Fruit fly (Drosophila melanogaster) whole organism, prepupa: ENCODE measurements around the gene Rab9.
A peak's percentile ranks its signal among the peaks of the same experiment; 100 is the strongest.

Source experiments
- CG10631 ChIP-seq: fragments of 200-800 bp; sonication (Bioruptor generic); optimal IDR thresholded peaks from 2 replicates; lab custom pipeline; 2016; ENCODE audit warnings: missing biosample characterization, missing genetic modification characterization
- CG10669 ChIP-seq: fragments of 200-800 bp; sonication (Bioruptor generic); optimal IDR thresholded peaks from 3 replicates; lab custom pipeline; 2018; ENCODE audit warnings: missing biosample characterization, mild to moderate bottlenecking, missing genetic modification characterization, moderate library complexity
- CG11294 ChIP-seq: fragments of 200-800 bp; sonication (Bioruptor generic); IDR thresholded peaks from 2 replicates; pipeline ENCODE4 v1.3.6; 2022; ENCODE audit warnings: missing biosample characterization, missing genetic modification characterization
- CG11902 ChIP-seq: fragments of 200-800 bp; sonication (Bioruptor generic); optimal IDR thresholded peaks from 3 replicates; lab custom pipeline; 2016; ENCODE audit warnings: missing biosample characterization, missing genetic modification characterization
- CG15336 ChIP-seq: fragments of 200-800 bp; sonication (Bioruptor generic); IDR thresholded peaks from 2 replicates; pipeline ENCODE4 v1.3.6; 2022; ENCODE audit warnings: missing biosample characterization, missing genetic modification characterization
- CG16779 ChIP-seq: fragments of 200-800 bp; sonication (Bioruptor generic); optimal IDR thresholded peaks from 3 replicates; lab custom pipeline; 2017; ENCODE audit warnings: missing biosample characterization, mild to moderate bottlenecking, missing genetic modification characterization
- CG3032 ChIP-seq: fragments of 200-800 bp; optimal IDR thresholded peaks from 2 replicates; lab custom pipeline; 2019; ENCODE audit warnings: missing biosample characterization, mild to moderate bottlenecking, missing genetic modification characterization, moderate library complexity
- CG31627 ChIP-seq: fragments of 200-800 bp; sonication (Bioruptor generic); optimal IDR thresholded peaks from 3 replicates; lab custom pipeline; 2016; ENCODE audit warnings: missing biosample characterization, missing genetic modification characterization
- CG32006 ChIP-seq: fragments of 200-800 bp; sonication (Bioruptor generic); optimal IDR thresholded peaks from 3 replicates; lab custom pipeline; 2017; ENCODE audit warnings: missing biosample characterization, mild to moderate bottlenecking, missing genetic modification characterization
- CG34406 ChIP-seq: fragments of 200-800 bp; sonication (Bioruptor generic); optimal IDR thresholded peaks from 3 replicates; lab custom pipeline; 2016; ENCODE audit warnings: missing biosample characterization, missing genetic modification characterization
- CG4318 ChIP-seq: fragments of 200-800 bp; sonication (Bioruptor generic); optimal IDR thresholded peaks from 3 replicates; lab custom pipeline; 2017; ENCODE audit warnings: missing biosample characterization, mild to moderate bottlenecking, missing genetic modification characterization
- CG6163 ChIP-seq: fragments of 200-800 bp; sonication (Bioruptor generic); IDR thresholded peaks from 3 replicates; pipeline ENCODE4 v1.3.6; 2022; ENCODE audit warnings: missing biosample characterization, missing genetic modification characterization
- CG6808 ChIP-seq: fragments of 200-800 bp; sonication (Bioruptor generic); optimal IDR thresholded peaks from 3 replicates; lab custom pipeline; 2017; ENCODE audit warnings: missing biosample characterization, missing genetic modification characterization, mild to moderate bottlenecking, moderate library complexity, missing genetic modification reagents
- CG6854 ChIP-seq: fragments of 200-800 bp; sonication (Bioruptor generic); optimal IDR thresholded peaks from 2 replicates; lab custom pipeline; 2017; ENCODE audit warnings: missing biosample characterization, mild to moderate bottlenecking, missing genetic modification characterization
- CG7368 ChIP-seq: fragments of 200-800 bp; sonication (Bioruptor generic); optimal IDR thresholded peaks from 3 replicates; lab custom pipeline; 2016; ENCODE audit warnings: missing biosample characterization, missing genetic modification characterization
- CG8319 ChIP-seq: fragments of 200-800 bp; sonication (Bioruptor generic); optimal IDR thresholded peaks from 3 replicates; lab custom pipeline; 2016; ENCODE audit warnings: missing biosample characterization, missing genetic modification characterization
- CG8632 ChIP-seq: fragments of 200-800 bp; sonication (Bioruptor generic); optimal IDR thresholded peaks from 3 replicates; lab custom pipeline; 2016; ENCODE audit warnings: missing biosample characterization, missing genetic modification characterization
- Eip75B ChIP-seq: fragments of 200-800 bp; sonication (Bioruptor generic); optimal IDR thresholded peaks from 3 replicates; lab custom pipeline; 2016; ENCODE audit warnings: missing biosample characterization, missing genetic modification characterization
- Eip93F ChIP-seq: fragments of 200-800 bp; sonication (Bioruptor generic); optimal IDR thresholded peaks from 2 replicates; lab custom pipeline; 2016; ENCODE audit warnings: missing biosample characterization, mild to moderate bottlenecking, missing genetic modification characterization
- Ets21C ChIP-seq: fragments of 200-800 bp; sonication (Bioruptor generic); optimal IDR thresholded peaks from 3 replicates; lab custom pipeline; 2016; ENCODE audit warnings: missing biosample characterization, missing genetic modification characterization
- Ets96B ChIP-seq: fragments of 200-800 bp; optimal IDR thresholded peaks from 2 replicates; lab custom pipeline; 2019; ENCODE audit warnings: missing biosample characterization, mild to moderate bottlenecking, missing genetic modification characterization, moderate library complexity
- Gug ChIP-seq: fragments of 200-800 bp; sonication (Bioruptor generic); IDR thresholded peaks from 2 replicates; pipeline ENCODE4 v1.3.6; 2022; ENCODE audit warnings: missing biosample characterization, missing genetic modification characterization
- Hr38 ChIP-seq: sonication (Bioruptor generic); optimal IDR thresholded peaks from 2 replicates; lab custom pipeline; 2016; ENCODE audit warnings: missing biosample characterization, missing genetic modification characterization
- Hr39 ChIP-seq: fragments of 200-800 bp; sonication (Bioruptor generic); optimal IDR thresholded peaks from 2 replicates; lab custom pipeline; 2016; ENCODE audit warnings: missing biosample characterization, missing genetic modification characterization
- Met ChIP-seq: fragments of 200-800 bp; sonication (Bioruptor generic); optimal IDR thresholded peaks from 3 replicates; lab custom pipeline; 2016; ENCODE audit warnings: missing biosample characterization, missing genetic modification characterization
- OdsH ChIP-seq: fragments of 200-800 bp; sonication (Bioruptor generic); optimal IDR thresholded peaks from 3 replicates; lab custom pipeline; 2016; ENCODE audit warnings: missing biosample characterization, missing genetic modification characterization
- Sox102F ChIP-seq: fragments of 200-800 bp; sonication (Bioruptor generic); optimal IDR thresholded peaks from 2 replicates; lab custom pipeline; 2016; ENCODE audit warnings: missing biosample characterization, mild to moderate bottlenecking, missing genetic modification characterization
- Sox15 ChIP-seq: fragments of 200-800 bp; sonication (Bioruptor generic); optimal IDR thresholded peaks from 3 replicates; lab custom pipeline; 2016; ENCODE audit warnings: missing biosample characterization, missing genetic modification characterization
- achi ChIP-seq: fragments of 200-800 bp; sonication (Bioruptor generic); optimal IDR thresholded peaks from 3 replicates; lab custom pipeline; 2016; ENCODE audit warnings: missing biosample characterization, missing genetic modification characterization
- acj6 ChIP-seq: fragments of 200-800 bp; sonication (Bioruptor generic); optimal IDR thresholded peaks from 3 replicates; lab custom pipeline; 2016; ENCODE audit warnings: missing biosample characterization, missing genetic modification characterization
- cyc ChIP-seq: fragments of 200-800 bp; sonication (Bioruptor generic); optimal IDR thresholded peaks from 3 replicates; lab custom pipeline; 2016; ENCODE audit warnings: missing biosample characterization, missing genetic modification characterization
- dsx ChIP-seq: fragments of 200-800 bp; optimal IDR thresholded peaks from 3 replicates; lab custom pipeline; 2019; ENCODE audit warnings: missing biosample characterization, mild to moderate bottlenecking, missing genetic modification characterization, moderate library complexity; ENCODE audit not compliant: poor library complexity, severe bottlenecking
- eg ChIP-seq: fragments of 200-800 bp; sonication (Bioruptor generic); IDR thresholded peaks from 3 replicates; pipeline ENCODE4 v1.3.6; 2022; ENCODE audit warnings: missing biosample characterization, missing genetic modification characterization
- esn ChIP-seq: fragments of 200-800 bp; sonication (Bioruptor generic); optimal IDR thresholded peaks from 2 replicates; lab custom pipeline; 2016; ENCODE audit warnings: missing biosample characterization, mild to moderate bottlenecking, missing genetic modification characterization, moderate library complexity
- fd59A ChIP-seq: fragments of 200-800 bp; sonication (Bioruptor generic); optimal IDR thresholded peaks from 2 replicates; lab custom pipeline; 2017; ENCODE audit warnings: missing biosample characterization, mild to moderate bottlenecking, missing genetic modification characterization, missing genetic modification reagents
- fd85E ChIP-seq: fragments of 200-800 bp; sonication (Bioruptor generic); optimal IDR thresholded peaks from 3 replicates; lab custom pipeline; 2016; ENCODE audit warnings: missing biosample characterization, missing genetic modification characterization
- fkh ChIP-seq: fragments of 200-800 bp; sonication (Bioruptor generic); optimal IDR thresholded peaks from 3 replicates; lab custom pipeline; 2017; ENCODE audit warnings: missing biosample characterization, mild to moderate bottlenecking, missing genetic modification characterization, moderate library complexity
- net ChIP-seq: fragments of 200-800 bp; sonication (Bioruptor generic); optimal IDR thresholded peaks from 3 replicates; lab custom pipeline; 2016; ENCODE audit warnings: missing biosample characterization, missing genetic modification characterization
- pdm3 ChIP-seq: fragments of 200-800 bp; sonication (Bioruptor generic); optimal IDR thresholded peaks from 3 replicates; lab custom pipeline; 2016; ENCODE audit warnings: missing biosample characterization, missing genetic modification characterization
- salr ChIP-seq, 2 experiments: fragments of 200-800 bp; sonication (Bioruptor generic); optimal IDR thresholded peaks; 3 replicates each; lab custom pipeline; 2016 to 2018; ENCODE audit warnings: missing biosample characterization in 2 of 2, missing genetic modification characterization in 2 of 2, mild to moderate bottlenecking in 1 of 2
- ss ChIP-seq, 2 experiments: fragments of 200-800 bp; sonication (Bioruptor generic); optimal IDR thresholded peaks; 2 replicates in 1 of 2; 3 replicates in 1 of 2; lab custom pipeline; 2017 to 2018; ENCODE audit warnings: mild to moderate bottlenecking in 2 of 2, missing biosample characterization in 2 of 2, missing genetic modification characterization in 2 of 2, moderate library complexity in 1 of 2
- svp ChIP-seq: fragments of 200-800 bp; sonication (Bioruptor generic); peaks from one replicate; lab custom pipeline; 2016; ENCODE audit warnings: missing biosample characterization, missing genetic modification characterization
- topi ChIP-seq: fragments of 200-800 bp; sonication (Bioruptor generic); optimal IDR thresholded peaks from 3 replicates; lab custom pipeline; 2016; ENCODE audit warnings: missing biosample characterization, missing genetic modification characterization
- vri ChIP-seq: fragments of 200-800 bp; sonication (Bioruptor generic); optimal IDR thresholded peaks from 3 replicates; lab custom pipeline; 2016; ENCODE audit warnings: missing biosample characterization, mild to moderate bottlenecking, missing genetic modification characterization

The Rab9 gene

DNA sequence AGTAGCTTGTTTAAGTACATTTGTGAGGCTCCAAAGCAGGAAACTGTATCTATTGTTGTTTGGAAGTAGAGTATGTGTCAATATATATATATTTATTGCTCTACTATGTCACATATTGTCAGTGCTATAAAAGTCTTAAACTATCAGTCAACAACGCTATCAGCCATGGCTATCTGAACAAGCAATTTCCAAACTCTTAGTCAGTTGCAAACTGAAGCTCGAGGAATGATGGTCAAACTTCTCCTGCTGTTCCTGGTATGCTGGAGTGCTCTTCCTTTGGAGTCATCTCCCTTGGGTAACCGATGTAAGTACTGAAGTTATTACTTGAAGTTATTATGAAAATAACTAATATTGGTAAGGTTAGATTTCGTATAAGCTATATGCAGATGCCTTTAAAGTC lies 13.5 kb upstream of the Rab9 start, which contains the start of gene lectin-37Db:
Gene lectin-37Db (plus strand): TSS at position 204 of the 400 bp plus-strand sequence.
- TF ChIP-seq Met = no peak
- no peak for TF ChIP-seq fd59A (GFP tag; lab: Kevin White, UChicago)
- no peak for TF ChIP-seq CG31627 (GFP tag; lab: Kevin White, UChicago)
- TF ChIP-seq CG32006 (GFP tag; lab: Kevin White, UChicago) = no peak
- no peak for TF ChIP-seq Sox102F (GFP tag; lab: Kevin White, UChicago)
- TF ChIP-seq CG4318 (GFP tag; lab: Kevin White, UChicago) = no peak
- no peak for TF ChIP-seq vri
- no peak for TF ChIP-seq CG15336
- TF ChIP-seq fd85E = no peak

- no peak for TF ChIP-seq CG11902 (GFP tag; lab: Kevin White, UChicago)
- peak; percentile 59 for TF ChIP-seq vri
- peak; percentile 8 for TF ChIP-seq Eip93F (GFP tag; lab: Kevin White, UChicago)
- TF ChIP-seq fd85E = no peak
- TF ChIP-seq esn (GFP tag; lab: Kevin White, UChicago) = no peak
- no peak for TF ChIP-seq dsx (GFP tag; lab: Kevin White, UChicago)
- TF ChIP-seq Gug (GFP tag; lab: Robert Waterston, UW) = no peak
These were observed 10.8 kb upstream of the Rab9 start for dm6 chr2L:19421573-19421972.

dm6 chr2L:19422642-19423041 lies 9.7 kb upstream of the Rab9 start:
- TF ChIP-seq topi (GFP tag; lab: Kevin White, UChicago) = no peak
- no peak for TF ChIP-seq CG4318 (GFP tag; lab: Kevin White, UChicago)
- no peak for TF ChIP-seq CG6163 (GFP tag; lab: Robert Waterston, UW)
- no peak for TF ChIP-seq Ets96B (tag; lab: Kevin White, UChicago)
- no peak for TF ChIP-seq Eip75B (GFP tag; lab: Kevin White, UChicago)
- TF ChIP-seq Hr38 (GFP tag; lab: Kevin White, UChicago) = no peak
- TF ChIP-seq CG10669 (GFP tag; lab: Kevin White, UChicago) = no peak

DNA sequence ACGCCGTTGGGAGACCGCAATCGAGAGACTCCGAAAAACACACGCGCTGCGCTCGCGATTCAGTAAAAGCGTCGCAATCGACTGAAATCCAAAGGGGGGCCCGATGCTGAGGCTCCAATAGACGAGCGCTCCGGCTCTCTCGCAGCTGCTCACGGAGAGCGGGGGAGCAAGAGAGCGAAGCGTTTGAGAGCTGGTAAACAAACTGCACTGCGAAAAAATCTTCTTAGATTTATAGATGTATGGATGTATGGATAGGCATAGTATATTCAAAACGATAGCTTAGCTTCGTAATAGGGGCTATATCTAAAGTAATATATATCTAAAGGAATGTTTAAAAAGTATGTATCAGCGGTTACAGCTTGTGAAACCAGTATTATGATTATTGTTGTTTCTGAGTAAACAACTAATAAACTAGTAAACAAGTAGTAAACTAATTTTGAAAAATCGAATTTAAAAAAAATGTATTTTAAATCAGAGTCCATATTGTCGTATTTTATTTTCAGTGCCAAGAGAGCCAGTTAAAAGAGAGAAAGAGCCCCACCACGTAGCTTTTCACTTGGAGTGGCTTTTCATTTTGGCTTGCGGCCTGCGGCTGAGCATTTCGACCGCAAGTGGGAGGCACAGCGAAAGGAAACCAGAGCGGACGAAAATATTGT lies 8.8 kb upstream of the Rab9 start, which contains the start of the genes Alp12 and CG13085:
Gene Alp12 (plus strand): TSS at position 584 of the 656 bp plus-strand sequence.
Gene CG13085 (plus strand): TSS at position 584 of the 656 bp plus-strand sequence.
- TF ChIP-seq eg (GFP tag; lab: Robert Waterston, UW) (peak; percentile 95), Hr39 (GFP tag; lab: Kevin White, UChicago) (peak; percentile 91), svp (GFP tag; lab: Kevin White, UChicago) (peak; percentile 95), Ets96B (tag; lab: Kevin White, UChicago) (peak; percentile 88), ss (GFP tag; optimal IDR thresholded peaks at IDR 0.05; lab: Kevin White, UChicago) (peak; percentile 89 to 90), CG11902 (GFP tag; lab: Kevin White, UChicago) (peak; percentile 84), CG3032 (peak; percentile 93), CG6808 (peak; percentile 94), CG34406 (GFP tag; lab: Kevin White, UChicago) (peak; percentile 95), Sox15 (GFP tag; lab: Kevin White, UChicago) (peak; percentile 91), Hr38 (GFP tag; lab: Kevin White, UChicago) (peak; percentile 8), salr (GFP tag; optimal IDR thresholded peaks at IDR 0.05; lab: Kevin White, UChicago) (peak; percentile 76 to 99), CG6854 (peak; percentile 90), fkh (GFP tag; lab: Kevin White, UChicago) (peak; percentile 95), CG15336 (peak; percentile 99), Ets21C (GFP tag; lab: Kevin White, UChicago) (peak; percentile 86), achi (GFP tag; lab: Kevin White, UChicago) (peak; percentile 96), CG6163 (GFP tag; lab: Robert Waterston, UW) (peak; percentile 95), CG11294 (GFP tag; lab: Robert Waterston, UW) (peak; percentile 97), cyc (peak; percentile 89), CG16779 (tag; lab: Kevin White, UChicago) (peak; percentile 95), dsx (GFP tag; lab: Kevin White, UChicago) (peak; percentile 91), CG10631 (peak; percentile 98), CG8632 (peak; percentile 94), vri (peak; percentile 89), OdsH (GFP tag; lab: Kevin White, UChicago) (peak; percentile 97), CG7368 (GFP tag; lab: Kevin White, UChicago) (peak; percentile 93), CG8319 (GFP tag; lab: Kevin White, UChicago) (peak; percentile 89), net (peak; percentile 97), acj6 (GFP tag; lab: Kevin White, UChicago) (peak; percentile 96), pdm3 (GFP tag; lab: Kevin White, UChicago) (peak; percentile 96), Eip93F (GFP tag; lab: Kevin White, UChicago) (peak; percentile 83)
